Worm (Caenorhabditis elegans) whole organism, L4 larva: ENCODE results near the gene T06A10.106.
A peak's percentile ranks its signal among the peaks of the same experiment; 100 is the strongest.

Source experiments
- F37D6.2 ChIP-seq: sonication (generic microtip); optimal IDR thresholded peaks from 2 replicates; lab custom pipeline; 2016; ENCODE audit warnings: mild to moderate bottlenecking, missing genetic modification characterization, missing compliant biosample characterization
- T20F7.1 ChIP-seq: fragments of 200-800 bp; sonication (Bioruptor generic); optimal IDR thresholded peaks from 2 replicates; lab custom pipeline; 2018; ENCODE audit warnings: mild to moderate bottlenecking, missing genetic modification characterization, missing compliant biosample characterization
- T26A8.4 ChIP-seq: fragments of 200-800 bp; sonication (Bioruptor generic); IDR thresholded peaks from 2 replicates; pipeline ENCODE4 v1.3.6; 2022; ENCODE audit warnings: missing genetic modification characterization, missing compliant biosample characterization
- Y105C5A.15 ChIP-seq: fragments of 200-800 bp; sonication (Bioruptor generic); IDR thresholded peaks from 2 replicates; pipeline ENCODE4 v1.3.6; 2022; ENCODE audit warnings: missing genetic modification characterization, missing compliant biosample characterization
- Y48G9A.11 ChIP-seq: fragments of 200-800 bp; sonication (Bioruptor generic); IDR thresholded peaks from 2 replicates; pipeline ENCODE4 v1.3.6; 2022; ENCODE audit warnings: missing genetic modification reagents, missing genetic modification characterization, missing compliant biosample characterization
- Y5F2A.4 ChIP-seq: fragments of 200-800 bp; sonication (Bioruptor generic); optimal IDR thresholded peaks from 2 replicates; lab custom pipeline; 2018; ENCODE audit warnings: mild to moderate bottlenecking, missing genetic modification characterization, missing compliant biosample characterization
- ZK337.2 ChIP-seq: fragments of 200-800 bp; sonication (Bioruptor generic); IDR thresholded peaks from 2 replicates; pipeline ENCODE4 v1.3.6; 2022; ENCODE audit warnings: missing genetic modification reagents, missing genetic modification characterization, missing compliant biosample characterization
- aly-2 ChIP-seq: sonication (generic microtip); optimal IDR thresholded peaks from 2 replicates; lab custom pipeline; 2018; ENCODE audit warnings: missing biosample characterization, missing genetic modification characterization
- ama-1 ChIP-seq: fragments of 150-350 bp; optimal IDR thresholded peaks from 2 replicates; lab custom pipeline; 2014; ENCODE audit warnings: inconsistent platforms, mixed read lengths
- arid-1 ChIP-seq: fragments of 200-800 bp; sonication (Bioruptor generic); conservative IDR thresholded peaks from 2 replicates; pipeline ENCODE4 v1.3.6; 2022; ENCODE audit warnings: missing genetic modification reagents, missing genetic modification characterization, missing compliant biosample characterization
- ceh-20 ChIP-seq: fragments of 200-800 bp; sonication (Bioruptor generic); IDR thresholded peaks from 2 replicates; pipeline ENCODE4 v1.3.6; 2022; ENCODE audit warnings: missing genetic modification reagents, missing genetic modification characterization, missing compliant biosample characterization
- ceh-32 ChIP-seq: sonication (generic microtip); optimal IDR thresholded peaks from 2 replicates; lab custom pipeline; 2016; ENCODE audit warnings: mild to moderate bottlenecking, missing genetic modification characterization, missing compliant biosample characterization; ENCODE audit not compliant: poor library complexity
- daf-19 ChIP-seq: fragments of 200-800 bp; sonication (Bioruptor generic); conservative IDR thresholded peaks from 2 replicates; pipeline ENCODE4 v1.3.6; 2022; ENCODE audit warnings: missing genetic modification characterization, missing compliant biosample characterization
- daf-8 ChIP-seq: fragments of 200-800 bp; sonication (Bioruptor generic); IDR thresholded peaks from 2 replicates; pipeline ENCODE4 v1.3.6; 2022; ENCODE audit warnings: missing genetic modification characterization, missing compliant biosample characterization
- dpl-1 ChIP-seq: fragments of 150-350 bp; optimal IDR thresholded peaks from 2 replicates; lab custom pipeline; 2014; ENCODE audit warnings: missing biosample characterization, missing genetic modification reagents, missing genetic modification characterization
- dve-1 ChIP-seq: sonication (generic microtip); optimal IDR thresholded peaks from 2 replicates; lab custom pipeline; 2017; ENCODE audit warnings: antibody characterized with exemption, mild to moderate bottlenecking, missing genetic modification characterization, missing compliant biosample characterization; ENCODE audit not compliant: insufficient read depth
- fkh-10 ChIP-seq: fragments of 150-350 bp; optimal IDR thresholded peaks from 2 replicates; lab custom pipeline; 2014; ENCODE audit warnings: missing biosample characterization, missing genetic modification reagents, missing genetic modification characterization
- fos-1 ChIP-seq: fragments of 150-350 bp; optimal IDR thresholded peaks from 2 replicates; lab custom pipeline; 2014; ENCODE audit warnings: missing biosample characterization, missing genetic modification characterization
- hlh-30 ChIP-seq: sonication (generic microtip); optimal IDR thresholded peaks from 2 replicates; lab custom pipeline; 2017; ENCODE audit warnings: antibody characterized with exemption, mild to moderate bottlenecking, missing genetic modification characterization, missing compliant biosample characterization; ENCODE audit not compliant: insufficient read depth
- jun-1 ChIP-seq: fragments of 150-350 bp; optimal IDR thresholded peaks from 2 replicates; lab custom pipeline; 2014; ENCODE audit warnings: missing biosample characterization, missing genetic modification reagents, missing genetic modification characterization
- lim-7 ChIP-seq: fragments of 200-800 bp; sonication (Bioruptor generic); IDR thresholded peaks from 2 replicates; pipeline ENCODE4 v1.3.6; 2022; ENCODE audit warnings: missing genetic modification characterization, missing compliant biosample characterization
- lin-13 ChIP-seq: fragments of 150-350 bp; optimal IDR thresholded peaks from 2 replicates; lab custom pipeline; 2014; ENCODE audit warnings: missing biosample characterization, missing genetic modification reagents, missing genetic modification characterization
- lin-15B ChIP-seq: fragments of 150-350 bp; sonication (generic microtip); optimal IDR thresholded peaks from 3 replicates; lab custom pipeline; 2014; ENCODE audit warnings: missing biosample characterization, missing genetic modification characterization
- lin-38 ChIP-seq: fragments of 200-800 bp; sonication (Bioruptor generic); IDR thresholded peaks from 2 replicates; pipeline ENCODE4 v1.3.6; 2022; ENCODE audit warnings: missing genetic modification reagents, missing genetic modification characterization, missing compliant biosample characterization
- lir-3 ChIP-seq: sonication (generic microtip); optimal IDR thresholded peaks from 2 replicates; lab custom pipeline; 2016; ENCODE audit warnings: mild to moderate bottlenecking, missing genetic modification characterization, missing compliant biosample characterization
- madf-5 ChIP-seq, 2 experiments: fragments of 200-800 bp; sonication (Bioruptor generic); IDR thresholded peaks; 2 replicates each; pipeline ENCODE4 v1.3.6; 2022; ENCODE audit warnings: missing compliant biosample characterization in 2 of 2, missing genetic modification characterization in 2 of 2
- madf-9 ChIP-seq: fragments of 200-800 bp; sonication (Bioruptor generic); conservative IDR thresholded peaks from 2 replicates; pipeline ENCODE4 v1.3.6; 2022; ENCODE audit warnings: missing genetic modification reagents, missing genetic modification characterization, missing compliant biosample characterization
- mdl-1 ChIP-seq, 2 experiments: fragments of 150-350 bp in 1 of 2; sonication (generic microtip) in 1 of 2; optimal IDR thresholded peaks; 2 replicates each; lab custom pipeline; 2014 to 2017; ENCODE audit warnings: missing biosample characterization in 2 of 2, missing genetic modification characterization in 2 of 2
- mdt-29 ChIP-seq: fragments of 200-800 bp; sonication (Bioruptor generic); IDR thresholded peaks from 2 replicates; pipeline ENCODE4 v1.3.6; 2022; ENCODE audit warnings: missing genetic modification reagents, missing genetic modification characterization, missing compliant biosample characterization
- mep-1 ChIP-seq: fragments of 150-350 bp; sonication (generic microtip); optimal IDR thresholded peaks from 3 replicates; lab custom pipeline; 2014; ENCODE audit warnings: missing biosample characterization, missing genetic modification characterization
- mxl-3 ChIP-seq: fragments of 200-800 bp; sonication (Bioruptor generic); optimal IDR thresholded peaks from 2 replicates; lab custom pipeline; 2018; ENCODE audit warnings: mild to moderate bottlenecking, missing genetic modification characterization, missing compliant biosample characterization
- nhr-10 ChIP-seq: fragments of 150-350 bp; optimal IDR thresholded peaks from 2 replicates; lab custom pipeline; 2014; ENCODE audit warnings: missing biosample characterization, missing genetic modification characterization
- nhr-102 ChIP-seq: sonication (generic microtip); optimal IDR thresholded peaks from 2 replicates; lab custom pipeline; 2016; ENCODE audit warnings: mild to moderate bottlenecking, missing genetic modification characterization, moderate library complexity, missing compliant biosample characterization
- nhr-11 ChIP-seq: fragments of 150-350 bp; optimal IDR thresholded peaks from 2 replicates; lab custom pipeline; 2014; ENCODE audit warnings: missing biosample characterization, missing genetic modification characterization
- nhr-42 ChIP-seq: fragments of 200-800 bp; sonication (Bioruptor generic); IDR thresholded peaks from 2 replicates; pipeline ENCODE4 v1.3.6; 2022; ENCODE audit warnings: missing genetic modification characterization, missing compliant biosample characterization
- nhr-48 ChIP-seq: sonication (generic microtip); optimal IDR thresholded peaks from 2 replicates; lab custom pipeline; 2016; ENCODE audit warnings: mild to moderate bottlenecking, missing genetic modification characterization, missing compliant biosample characterization
- nhr-6 ChIP-seq: fragments of 150-350 bp; optimal IDR thresholded peaks from 2 replicates; lab custom pipeline; 2014; ENCODE audit warnings: missing biosample characterization, missing genetic modification characterization
- sdz-12 ChIP-seq: fragments of 200-800 bp; sonication (Bioruptor generic); optimal IDR thresholded peaks from 2 replicates; lab custom pipeline; 2018; ENCODE audit warnings: mild to moderate bottlenecking, missing genetic modification characterization, missing compliant biosample characterization
- set-16 ChIP-seq: fragments of 200-800 bp; sonication (Bioruptor generic); IDR thresholded peaks from 2 replicates; pipeline ENCODE4 v1.3.6; 2022; ENCODE audit warnings: missing genetic modification reagents, missing genetic modification characterization, missing compliant biosample characterization
- snpc-1.2 ChIP-seq: fragments of 200-800 bp; sonication (Bioruptor generic); IDR thresholded peaks from 2 replicates; pipeline ENCODE4 v1.3.6; 2022; ENCODE audit warnings: missing genetic modification reagents, missing genetic modification characterization, missing compliant biosample characterization
- spr-1 ChIP-seq: sonication (generic microtip); optimal IDR thresholded peaks from 2 replicates; lab custom pipeline; 2016; ENCODE audit warnings: mild to moderate bottlenecking, missing genetic modification characterization, missing compliant biosample characterization
- tag-97 ChIP-seq: fragments of 200-800 bp; sonication (Bioruptor generic); IDR thresholded peaks from 2 replicates; pipeline ENCODE4 v1.3.6; 2022; ENCODE audit warnings: missing genetic modification characterization, missing compliant biosample characterization
- tra-1 ChIP-seq: fragments of 200-800 bp; sonication (Bioruptor generic); IDR thresholded peaks from 2 replicates; pipeline ENCODE4 v1.3.6; 2022; ENCODE audit warnings: missing genetic modification reagents, missing genetic modification characterization, missing compliant biosample characterization
- unc-39 ChIP-seq: sonication (generic microtip); optimal IDR thresholded peaks from 2 replicates; lab custom pipeline; 2017; ENCODE audit warnings: missing biosample characterization, missing genetic modification characterization
- unc-62 ChIP-seq, 3 experiments: fragments of 150-350 bp in 1 of 3; sonication (generic microtip); optimal IDR thresholded peaks in 2 of 3; peaks in 1 of 3; 1 replicate in 1 of 3; 2 replicates in 2 of 3; lab custom pipeline; 2014 to 2017; ENCODE audit warnings: missing biosample characterization in 3 of 3, missing genetic modification characterization in 3 of 3, missing genetic modification reagents in 3 of 3, missing genotype in 1 of 3
- zag-1 ChIP-seq: fragments of 150-350 bp; optimal IDR thresholded peaks from 2 replicates; lab custom pipeline; 2014; ENCODE audit warnings: missing biosample characterization, missing genetic modification characterization
- zfp-3 ChIP-seq: fragments of 200-800 bp; sonication (Bioruptor generic); conservative IDR thresholded peaks from 2 replicates; pipeline ENCODE4 v1.3.6; 2022; ENCODE audit warnings: missing genetic modification reagents, missing genetic modification characterization, missing compliant biosample characterization
- zip-2 ChIP-seq: fragments of 150-350 bp; optimal IDR thresholded peaks from 2 replicates; lab custom pipeline; 2014; ENCODE audit warnings: missing biosample characterization, missing genetic modification characterization

T06A10.106 gene

DNA sequence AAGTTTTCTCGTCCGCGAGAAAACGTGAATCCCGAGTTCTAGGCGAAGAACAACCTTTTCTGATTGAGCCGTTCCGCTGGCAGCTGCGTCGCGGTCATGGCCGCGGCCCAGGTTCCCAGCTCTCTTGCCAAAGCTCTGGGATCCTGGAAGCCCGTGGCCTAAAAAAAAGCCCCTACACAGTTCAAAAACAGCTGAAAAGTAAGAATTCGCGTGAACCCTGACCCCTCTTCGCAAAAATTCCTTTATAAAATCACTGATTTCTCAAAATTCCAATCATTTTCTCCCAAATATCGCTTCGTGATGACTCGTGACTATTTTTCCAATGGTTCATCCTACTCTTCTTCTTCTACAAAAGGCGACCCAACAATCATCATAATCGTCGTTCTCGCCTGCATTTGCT is 1.6 kb downstream of the T06A10.106 start, which contains the start of gene T06A10.107:
Gene T06A10.107, plus strand, starts transcription at position 301 of the 400 bp plus-strand sequence.
- TF ChIP-seq nhr-48 (tag; lab: Kevin White, UChicago) (no peak), lin-38 (no peak), set-16 (peak; percentile 67)

DNA sequence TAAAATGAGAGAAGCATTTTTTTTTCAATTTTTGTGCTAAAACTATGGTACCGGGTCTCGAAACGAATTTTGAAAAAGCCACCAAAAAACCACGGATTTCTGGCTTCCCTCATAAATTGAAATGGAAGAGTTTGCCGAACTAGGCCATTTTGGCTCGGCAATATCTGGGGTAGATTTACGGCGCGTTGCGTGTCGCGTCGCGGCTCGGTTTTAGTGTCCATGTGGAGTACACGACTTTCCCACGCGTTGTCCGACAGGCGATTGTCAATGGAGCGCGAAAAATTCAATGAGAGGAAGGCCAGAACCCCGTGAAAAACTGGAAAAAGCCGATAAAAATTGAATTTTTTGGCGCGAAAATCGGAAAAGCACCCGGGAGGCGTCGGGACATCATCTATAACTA is 2.3 kb downstream of the T06A10.106 start:
- TF ChIP-seq lin-38 (0 out of 2 replicates have a peak, but pooled peaks have one; percentile 25), snpc-1.2 (peak; percentile 43; the same call in 1 of the 2 replicates)

DNA sequence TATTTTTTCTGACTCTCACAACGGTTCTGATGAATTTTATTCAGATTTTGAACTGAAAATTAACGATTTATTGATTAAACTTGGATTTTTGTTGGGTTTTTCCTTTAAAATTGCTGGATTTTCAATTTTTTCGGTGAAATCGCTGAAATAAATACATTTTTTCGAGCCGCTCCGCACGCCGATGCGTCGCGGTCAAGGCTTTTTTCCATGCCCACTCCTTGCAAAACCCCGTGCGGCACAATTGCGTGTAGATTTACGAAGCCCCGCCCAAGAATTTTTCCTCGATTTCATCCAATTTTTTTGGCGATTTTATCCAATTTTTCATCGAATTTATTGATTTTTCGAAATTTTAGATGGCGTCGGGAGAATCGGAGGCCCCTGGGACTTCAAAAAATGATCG is 3.3 kb downstream of the T06A10.106 start, which contains the start of gene gtsf-1:
Gene gtsf-1, plus strand, starts transcription at position 354 of the 400 bp plus-strand sequence.
- TF ChIP-seq arid-1 (GFP tag; lab: Robert Waterston, UW) = peak; percentile 89
- no peak for TF ChIP-seq Y5F2A.4 (GFP tag; lab: Kevin White, UChicago)
- TF ChIP-seq lir-3 = no peak
- no peak for TF ChIP-seq fos-1
- TF ChIP-seq mep-1 = peak; percentile 88
- peak; percentile 45 for TF ChIP-seq nhr-11 (tag; lab: Kevin White, UChicago)
- peak; percentile 13 for TF ChIP-seq F37D6.2 (tag; lab: Kevin White, UChicago)
- no peak for TF ChIP-seq sdz-12 (GFP tag; lab: Kevin White, UChicago)
- TF ChIP-seq daf-19 (GFP tag; lab: Robert Waterston, UW) = no peak
- 0 out of 2 replicates have a peak, but pooled peaks have one; percentile 10 for TF ChIP-seq madf-9 (GFP tag; lab: Robert Waterston, UW)
- TF ChIP-seq ceh-32 (tag; lab: Kevin White, UChicago) = no peak
- no peak for TF ChIP-seq jun-1 (tag; lab: Kevin White, UChicago)
- peak; percentile 16 for TF ChIP-seq nhr-10
- peak; percentile 67 for TF ChIP-seq Y48G9A.11 (GFP tag; lab: Robert Waterston, UW)
- no peak for TF ChIP-seq madf-5 (GFP tag; IDR thresholded peaks at IDR 0.05; lab: Robert Waterston, UW)
- TF ChIP-seq fkh-10 (GFP tag; lab: Kevin White, UChicago) = peak; percentile 28
- no peak for TF ChIP-seq daf-8 (GFP tag; lab: Robert Waterston, UW)
- no peak for TF ChIP-seq lim-7 (GFP tag; lab: Robert Waterston, UW)
- TF ChIP-seq zfp-3 = 0 out of 2 replicates have a peak, but pooled peaks have one; percentile 59
- peak; percentile 67 for TF ChIP-seq dpl-1 (GFP tag; lab: Kevin White, UChicago)
- TF ChIP-seq lin-13 (GFP tag; lab: Kevin White, UChicago) = peak; percentile 80
- TF ChIP-seq mxl-3 (GFP tag; lab: Kevin White, UChicago) = no peak
- no peak for TF ChIP-seq Y105C5A.15
- TF ChIP-seq aly-2 = no peak
- TF ChIP-seq nhr-42 (GFP tag; lab: Robert Waterston, UW) = no peak; the same call in 1 of the 2 replicates
- TF ChIP-seq mdt-29 (GFP tag; lab: Robert Waterston, UW) = peak; percentile 59
- TF ChIP-seq nhr-102 (tag; lab: Kevin White, UChicago) = peak; percentile 57
- TF ChIP-seq dve-1 = peak; percentile 75
- peak; percentile 80 for TF ChIP-seq nhr-6 (tag; lab: Kevin White, UChicago)
- peak in 1 of 2 experiments; percentile 22 for TF ChIP-seq mdl-1 (tag; optimal IDR thresholded peaks at IDR 0.05; lab: Kevin White, UChicago)
- no peak for TF ChIP-seq zip-2 (tag; lab: Kevin White, UChicago)
- no peak for TF ChIP-seq ZK337.2 (GFP tag; lab: Robert Waterston, UW)
- TF ChIP-seq tag-97 (GFP tag; lab: Robert Waterston, UW) = no peak
- peak; percentile 58 for TF ChIP-seq ama-1 (lab: Kevin White, UChicago)
- no peak for TF ChIP-seq unc-62 (GFP tag; optimal IDR thresholded peaks at IDR 0.05 in 1 of 2; lab: Kevin White, UChicago)
- no peak for TF ChIP-seq unc-62 (tag; optimal IDR thresholded peaks at IDR 0.05; lab: Kevin White, UChicago)
- no peak for TF ChIP-seq spr-1 (tag; lab: Kevin White, UChicago)
- no peak for TF ChIP-seq ceh-20 (GFP tag; lab: Robert Waterston, UW)
- no peak for TF ChIP-seq zag-1 (tag; lab: Kevin White, UChicago)
- peak; percentile 66 for TF ChIP-seq lin-15B (tag; lab: Kevin White, UChicago)
- TF ChIP-seq unc-39 (tag; lab: Kevin White, UChicago) = no peak
- no peak for TF ChIP-seq T20F7.1 (GFP tag; lab: Kevin White, UChicago)
- TF ChIP-seq T26A8.4 (GFP tag; lab: Robert Waterston, UW) = no peak; the same call in none of the 2 replicates
- peak; percentile 33 for TF ChIP-seq hlh-30 (tag; lab: Kevin White, UChicago)
- no peak for TF ChIP-seq tra-1
